Worm (Caenorhabditis elegans): ENCODE data around the gene F58B4.7.

Gene F58B4.7

ce11 chrV:10887564-10887963, 35.6 kb downstream of the F58B4.7 start (continued):
- no peak for TF ChIP-seq ceh-27 (GFP tag; optimal IDR thresholded peaks at IDR 0.05)
- peak; percentile 83 for TF ChIP-seq F57C9.4 (tag; optimal IDR thresholded peaks at IDR 0.05)
- TF ChIP-seq chd-7 (tag; optimal IDR thresholded peaks at IDR 0.05): peak; percentile 31
- TF ChIP-seq let-607 (tag; optimal IDR thresholded peaks at IDR 0.05): peak in 1 of 2 experiments; percentile 20

ce11 chrV:10886405-10886887, 36.7 kb downstream of the F58B4.7 start, which contains the start of gene F32D8.3:
TSS of gene F32D8.3 (plus strand) at chrV:10886837.
- TF ChIP-seq egl-18 (GFP tag; IDR thresholded peaks at IDR 0.05): no peak
- no peak for TF ChIP-seq ztf-22 (GFP tag; optimal IDR thresholded peaks at IDR 0.05)

ce11 chrV:10883478-10883877, 39.7 kb downstream of the F58B4.7 start, which contains the start of gene F32D8.2:
TSS of gene F32D8.2 (plus strand) at chrV:10883778.
- TF ChIP-seq hlh-12 (tag; optimal IDR thresholded peaks at IDR 0.05) (no peak), F52B5.7 (tag; optimal IDR thresholded peaks at IDR 0.05) (no peak), egrh-3 (GFP tag; IDR thresholded peaks at IDR 0.05) (no peak), hmg-1.2 (GFP tag; IDR thresholded peaks at IDR 0.05) (no peak)

ce11 chrV:10880138-10880882, 42.8 kb downstream of the F58B4.7 start, which contains the start of gene F32D8.1:
TSS of gene F32D8.1 (plus strand) at chrV:10880832.
- no peak for TF ChIP-seq cebp-2 (GFP tag; IDR thresholded peaks at IDR 0.05)
- TF ChIP-seq chd-7 (tag; optimal IDR thresholded peaks at IDR 0.05): no peak
- TF ChIP-seq madf-10 (tag; optimal IDR thresholded peaks at IDR 0.05): no peak

ce11 chrV:10877808-10878600, 45.1 kb downstream of the F58B4.7 start:
- peak; percentile 86 for TF ChIP-seq nhr-80 (tag; optimal IDR thresholded peaks at IDR 0.05)
- TF ChIP-seq ztf-22 (GFP tag; optimal IDR thresholded peaks at IDR 0.05): peak; percentile 25
- TF ChIP-seq gei-17 (GFP tag; optimal IDR thresholded peaks at IDR 0.05): no peak

- TF ChIP-seq him-1 (tag; optimal IDR thresholded peaks at IDR 0.05) (no peak), ccch-3 (GFP tag; optimal IDR thresholded peaks at IDR 0.05) (no peak), F39B2.1 (GFP tag; IDR thresholded peaks at IDR 0.05) (no peak), somi-1 (GFP tag; optimal IDR thresholded peaks at IDR 0.05) (no peak), attf-5 (GFP tag; optimal IDR thresholded peaks at IDR 0.05) (no peak), C06A6.2 (GFP tag; conservative IDR thresholded peaks at IDR 0.05) (no peak), fkh-3 (tag; optimal IDR thresholded peaks at IDR 0.05) (no peak), bed-1 (GFP tag; IDR thresholded peaks at IDR 0.05) (no peak), nhr-80 (tag; optimal IDR thresholded peaks at IDR 0.05) (no peak), Y56A3A.18 (GFP tag; IDR thresholded peaks at IDR 0.05) (no peak)
Measured at ce11 chrV:10876512-10876911, 46.6 kb downstream of the F58B4.7 start.

ce11 chrV:10874938-10875599, 48.1 kb downstream of the F58B4.7 start:
- TF ChIP-seq ceh-79 (tag; optimal IDR thresholded peaks at IDR 0.05): no peak
- no peak for TF ChIP-seq madf-6 (GFP tag; IDR thresholded peaks at IDR 0.05)
- TF ChIP-seq lin-40 (tag; optimal IDR thresholded peaks at IDR 0.05): no peak
- no peak for TF ChIP-seq Y56A3A.18 (GFP tag; IDR thresholded peaks at IDR 0.05)
- no peak for TF ChIP-seq ztf-26 (tag; optimal IDR thresholded peaks at IDR 0.05)
- no peak for TF ChIP-seq egl-18 (GFP tag; IDR thresholded peaks at IDR 0.05)
- TF ChIP-seq repo-1 (tag; optimal IDR thresholded peaks at IDR 0.05): no peak
- TF ChIP-seq F52B5.7 (tag; optimal IDR thresholded peaks at IDR 0.05): no peak
- TF ChIP-seq bed-2 (GFP tag; IDR thresholded peaks at IDR 0.05): no peak
- no peak for TF ChIP-seq ets-4 (GFP tag; optimal IDR thresholded peaks at IDR 0.05)
- TF ChIP-seq snpc-3.4 (tag; optimal IDR thresholded peaks at IDR 0.05): no peak
- TF ChIP-seq attf-3 (GFP tag; conservative IDR thresholded peaks at IDR 0.05): no peak
- TF ChIP-seq K11D2.4 (GFP tag; IDR thresholded peaks at IDR 0.05): no peak
- no peak for TF ChIP-seq mcd-1 (GFP tag; IDR thresholded peaks at IDR 0.05)
- no peak for TF ChIP-seq Y53F4B.3 (GFP tag; IDR thresholded peaks at IDR 0.05)

Measured in whole organism, young adult.